Worm (Caenorhabditis elegans) whole organism, L4/young adult: ENCODE results near the gene F58D12.3.

Experiments
- W03F9.2 ChIP-seq: fragments of 150-350 bp; optimal IDR thresholded peaks from 2 replicates; lab custom pipeline; 2014; ENCODE audit warnings: missing biosample characterization, missing genetic modification characterization
- dao-5 ChIP-seq: sonication (generic microtip); optimal IDR thresholded peaks from 2 replicates; lab custom pipeline; 2016; ENCODE audit warnings: missing genotype, missing genetic modification characterization, moderate library complexity, missing compliant biosample characterization
- him-1 ChIP-seq: sonication (generic microtip); optimal IDR thresholded peaks from 2 replicates; lab custom pipeline; 2016; ENCODE audit warnings: missing genotype, missing genetic modification reagents, missing genetic modification characterization, missing compliant biosample characterization

DNA sequence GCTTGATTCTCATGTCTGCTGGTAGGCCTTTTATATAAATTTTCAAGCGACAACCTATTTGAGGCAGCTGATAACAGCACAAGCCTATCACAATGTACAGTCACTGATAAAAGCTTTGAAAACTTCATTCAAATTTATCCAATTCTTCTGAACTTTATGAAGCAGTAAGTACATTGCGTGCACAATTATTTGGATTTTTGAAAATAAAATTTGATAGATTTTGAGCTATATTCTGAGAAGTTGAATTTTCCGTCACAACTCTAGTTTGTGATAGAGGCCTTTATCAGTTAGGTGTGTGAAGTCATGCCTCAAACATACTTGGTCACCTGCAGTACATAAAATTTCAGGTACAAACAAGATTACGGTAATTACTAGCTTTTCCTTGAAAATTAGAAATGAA lies 39.0 kb upstream of the F58D12.3 start, which contains the start of the genes mtl-2 and T08G5.1:
- TF ChIP-seq W03F9.2: no peak
- TF ChIP-seq dao-5 (tag; lab: Kevin White, UChicago): no peak
- TF ChIP-seq him-1 (tag; lab: Kevin White, UChicago): no peak
